Worm (Caenorhabditis elegans) whole organism, L1 larva: Measurements from ENCODE around the gene srx-77.
A peak's percentile ranks its signal among the peaks of the same experiment; 100 is the strongest.

ENCODE experiments used
- F16B12.6 ChIP-seq: fragments of 150-350 bp; optimal IDR thresholded peaks from 2 replicates; lab custom pipeline; 2014; ENCODE audit warnings: missing biosample characterization, missing genetic modification characterization
- blmp-1 ChIP-seq: fragments of 150-350 bp; optimal IDR thresholded peaks from 2 replicates; lab custom pipeline; 2014; ENCODE audit warnings: missing biosample characterization, missing genetic modification characterization
- ceh-63 ChIP-seq: fragments of 200-800 bp; sonication (Bioruptor generic); optimal IDR thresholded peaks from 2 replicates; lab custom pipeline; 2018; ENCODE audit warnings: mild to moderate bottlenecking, missing genetic modification characterization, missing compliant biosample characterization
- ceh-82 ChIP-seq, 3 experiments: fragments of 150-350 bp in 1 of 3; sonication (generic microtip) in 2 of 3; optimal IDR thresholded peaks; 2 replicates each; lab custom pipeline; 2014 to 2017; ENCODE audit warnings: missing biosample characterization in 3 of 3, missing genetic modification characterization in 3 of 3
- dpl-1 ChIP-seq, 3 experiments: fragments of 150-350 bp in 2 of 3; sonication (generic microtip) in 1 of 3; optimal IDR thresholded peaks; 2 replicates each; lab custom pipeline; 2014 to 2017; ENCODE audit warnings: missing biosample characterization in 3 of 3, missing genetic modification characterization in 3 of 3, missing genetic modification reagents in 3 of 3
- efl-1 ChIP-seq, 4 experiments: fragments of 150-350 bp; optimal IDR thresholded peaks in 3 of 4; peaks in 1 of 4; 1 replicate in 1 of 4; 2 replicates in 3 of 4; lab custom pipeline; 2014; ENCODE audit warnings: missing biosample characterization in 2 of 4, missing genetic modification characterization in 2 of 4, missing genetic modification reagents in 2 of 4
- egl-13 ChIP-seq: sonication (generic microtip); optimal IDR thresholded peaks from 2 replicates; lab custom pipeline; 2016; ENCODE audit warnings: missing genotype, missing genetic modification reagents, missing genetic modification characterization, missing compliant biosample characterization
- elt-2 ChIP-seq: sonication (generic microtip); optimal IDR thresholded peaks from 2 replicates; lab custom pipeline; 2016; ENCODE audit warnings: missing genetic modification characterization, mild to moderate bottlenecking, inconsistent platforms, missing compliant biosample characterization, missing genetic modification reagents
- elt-3 ChIP-seq, 6 experiments: fragments of 150-350 bp in 1 of 6; sonication (generic microtip); optimal IDR thresholded peaks; 2 replicates each; lab custom pipeline; 2017 to 2018; ENCODE audit warnings: missing biosample characterization in 6 of 6, missing genetic modification characterization in 6 of 6, inconsistent platforms in 1 of 6
- fkh-10 ChIP-seq: sonication (generic microtip); optimal IDR thresholded peaks from 2 replicates; lab custom pipeline; 2017; ENCODE audit warnings: missing biosample characterization, missing genetic modification reagents, missing genetic modification characterization
- fos-1 ChIP-seq: fragments of 150-350 bp; optimal IDR thresholded peaks from 2 replicates; lab custom pipeline; 2014; ENCODE audit warnings: missing biosample characterization, missing genetic modification characterization
- isw-1 ChIP-seq: fragments of 200-800 bp; sonication (Bioruptor generic); IDR thresholded peaks from 2 replicates; pipeline ENCODE4 v1.3.6; 2022; ENCODE audit warnings: missing genetic modification characterization, missing compliant biosample characterization
- lin-14 ChIP-seq: fragments of 200-800 bp; sonication (Bioruptor generic); optimal IDR thresholded peaks from 2 replicates; lab custom pipeline; 2018; ENCODE audit warnings: mild to moderate bottlenecking, missing genetic modification characterization, moderate library complexity, missing compliant biosample characterization
- lin-35 ChIP-seq, 2 experiments: fragments of 150-350 bp; optimal IDR thresholded peaks; 2 replicates each; lab custom pipeline; 2014; ENCODE audit warnings: missing biosample characterization in 2 of 2, missing genetic modification characterization in 2 of 2, missing genetic modification reagents in 2 of 2
- lsy-2 ChIP-seq, 2 experiments: fragments of 150-350 bp; optimal IDR thresholded peaks; 2 replicates each; lab custom pipeline; 2014; ENCODE audit warnings: missing biosample characterization in 2 of 2, missing genetic modification characterization in 2 of 2
- mef-2 ChIP-seq: fragments of 150-350 bp; optimal IDR thresholded peaks from 2 replicates; lab custom pipeline; 2014; ENCODE audit warnings: missing biosample characterization, missing genetic modification characterization
- mep-1 ChIP-seq: fragments of 150-350 bp; optimal IDR thresholded peaks from 2 replicates; lab custom pipeline; 2014; ENCODE audit warnings: missing biosample characterization, missing genetic modification characterization
- nhr-11 ChIP-seq: fragments of 150-350 bp; optimal IDR thresholded peaks from 2 replicates; lab custom pipeline; 2014; ENCODE audit warnings: missing biosample characterization, missing genetic modification characterization
- nhr-12 ChIP-seq: sonication (generic microtip); optimal IDR thresholded peaks from 2 replicates; lab custom pipeline; 2017; ENCODE audit warnings: missing biosample characterization, missing genetic modification characterization
- nhr-20 ChIP-seq: sonication (generic microtip); optimal IDR thresholded peaks from 2 replicates; lab custom pipeline; 2016; ENCODE audit warnings: mild to moderate bottlenecking, missing genetic modification characterization, missing compliant biosample characterization
- nhr-237 ChIP-seq: fragments of 150-350 bp; optimal IDR thresholded peaks from 2 replicates; lab custom pipeline; 2014; ENCODE audit warnings: missing biosample characterization, missing genetic modification characterization
- nhr-47 ChIP-seq: sonication (generic microtip); optimal IDR thresholded peaks from 2 replicates; lab custom pipeline; 2016; ENCODE audit warnings: mild to moderate bottlenecking, missing genetic modification characterization, moderate library complexity, missing compliant biosample characterization
- nhr-71 ChIP-seq: sonication (generic microtip); optimal IDR thresholded peaks from 2 replicates; lab custom pipeline; 2016; ENCODE audit warnings: mild to moderate bottlenecking, missing genetic modification characterization, moderate library complexity, missing compliant biosample characterization
- nhr-85 ChIP-seq: sonication (generic microtip); peaks from one replicate; lab custom pipeline; 2016; ENCODE audit warnings: missing genetic modification characterization, inconsistent platforms, missing compliant biosample characterization
- nhr-90 ChIP-seq: sonication (generic microtip); optimal IDR thresholded peaks from 2 replicates; lab custom pipeline; 2016; ENCODE audit warnings: mild to moderate bottlenecking, missing genetic modification characterization, missing compliant biosample characterization; ENCODE audit not compliant: poor library complexity
- rnt-1 ChIP-seq: sonication (generic microtip); optimal IDR thresholded peaks from 2 replicates; lab custom pipeline; 2016; ENCODE audit warnings: mild to moderate bottlenecking, missing genetic modification characterization, moderate library complexity, missing compliant biosample characterization
- snpc-4 ChIP-seq: fragments of 150-350 bp; optimal IDR thresholded peaks from 2 replicates; lab custom pipeline; 2014; ENCODE audit warnings: missing biosample characterization, missing genetic modification characterization
- snu-23 ChIP-seq: sonication (generic microtip); optimal IDR thresholded peaks from 2 replicates; lab custom pipeline; 2016; ENCODE audit warnings: missing genetic modification characterization, missing compliant biosample characterization
- sptf-1 ChIP-seq: fragments of 150-350 bp; optimal IDR thresholded peaks from 2 replicates; lab custom pipeline; 2014; ENCODE audit warnings: missing biosample characterization, missing genetic modification characterization
- swsn-7 ChIP-seq: sonication (generic microtip); optimal IDR thresholded peaks from 2 replicates; lab custom pipeline; 2016; ENCODE audit warnings: missing genetic modification characterization, missing compliant biosample characterization
- vab-15 ChIP-seq: sonication (generic microtip); optimal IDR thresholded peaks from 2 replicates; lab custom pipeline; 2017; ENCODE audit warnings: missing genotype, mild to moderate bottlenecking, missing genetic modification characterization, missing compliant biosample characterization

Gene srx-77

ce11 chrV:4628517-4628930, 40.0 kb downstream of the srx-77 start, which contains the start of gene pmt-2:
Gene pmt-2, plus strand, starts transcription at chrV:4628580.
- TF ChIP-seq snpc-4 (tag; lab: Kevin White, UChicago) (no peak), elt-3 (tag; optimal IDR thresholded peaks at IDR 0.05; lab: Kevin White, UChicago) (peak; percentile 9 to 77 (median 52)), egl-13 (tag; lab: Kevin White, UChicago) (no peak), mef-2 (no peak), elt-2 (tag; lab: Kevin White, UChicago) (peak; percentile 17), nhr-85 (tag; lab: Kevin White, UChicago) (peak; percentile 95), nhr-12 (tag; lab: Kevin White, UChicago) (no peak), lin-14 (GFP tag; lab: Kevin White, UChicago) (peak; percentile 79), vab-15 (no peak), swsn-7 (no peak), ceh-82 (tag; optimal IDR thresholded peaks at IDR 0.05; lab: Kevin White, UChicago) (peak in 1 of 3 experiments; percentile 4), nhr-71 (tag; lab: Kevin White, UChicago) (peak; percentile 68), rnt-1 (tag; lab: Kevin White, UChicago) (peak; percentile 1), nhr-11 (tag; lab: Kevin White, UChicago) (no peak), nhr-90 (tag; lab: Kevin White, UChicago) (peak; percentile 37), lsy-2 (tag; optimal IDR thresholded peaks at IDR 0.05; lab: Kevin White, UChicago) (peak in 1 of 2 experiments; percentile 29), lin-35 (GFP tag; optimal IDR thresholded peaks at IDR 0.05; lab: Kevin White, UChicago) (peak in 1 of 2 experiments; percentile 5), fos-1 (no peak), isw-1 (GFP tag; lab: Robert Waterston, UW) (no peak), dpl-1 (GFP tag; optimal IDR thresholded peaks at IDR 0.05; lab: Kevin White, UChicago) (peak in 1 of 3 experiments; percentile 9), blmp-1 (peak; percentile 90), nhr-20 (tag; lab: Kevin White, UChicago) (peak; percentile 67), snu-23 (GFP tag; lab: Kevin White, UChicago) (peak; percentile 54), nhr-47 (tag; lab: Kevin White, UChicago) (peak; percentile 31), mep-1 (tag; lab: Kevin White, UChicago) (peak; percentile 20)

- TF ChIP-seq elt-2 (tag; lab: Kevin White, UChicago) (no peak), ceh-63 (no peak), fkh-10 (GFP tag; lab: Kevin White, UChicago) (peak; percentile 54)
These were observed 42.2 kb downstream of the srx-77 start for ce11 chrV:4626344-4626743.

- TF ChIP-seq efl-1 (optimal IDR thresholded peaks at IDR 0.05; lab: Kevin White, UChicago) (peak in 1 of 2 experiments; percentile 15), efl-1 (GFP tag; optimal IDR thresholded peaks at IDR 0.05 in 1 of 2; lab: Kevin White, UChicago) (peak in 1 of 2 experiments; percentile 27), nhr-237 (tag; lab: Kevin White, UChicago) (no peak), ceh-82 (tag; optimal IDR thresholded peaks at IDR 0.05; lab: Kevin White, UChicago) (no peak), dpl-1 (GFP tag; optimal IDR thresholded peaks at IDR 0.05; lab: Kevin White, UChicago) (peak in 1 of 3 experiments; percentile 18)
- TF ChIP-seq, all 84 proteins: peak for 2
These were observed 43.8 kb downstream of the srx-77 start for ce11 chrV:4624717-4625116.

- no peak for TF ChIP-seq F16B12.6 (tag; lab: Kevin White, UChicago)
- no peak for TF ChIP-seq efl-1 (optimal IDR thresholded peaks at IDR 0.05; lab: Kevin White, UChicago)
- peak; percentile 14 to 24 for TF ChIP-seq efl-1 (GFP tag; optimal IDR thresholded peaks at IDR 0.05 in 1 of 2; lab: Kevin White, UChicago)
These were observed 45.0 kb downstream of the srx-77 start for ce11 chrV:4623535-4623934.

ce11 chrV:4617260-4617659, 51.3 kb downstream of the srx-77 start, which contains the start of gene sumv-2:
Gene sumv-2, plus strand, starts transcription at chrV:4617560.
- TF ChIP-seq sptf-1 (tag; lab: Kevin White, UChicago), result no peak
- peak; percentile 5 for TF ChIP-seq nhr-85 (tag; lab: Kevin White, UChicago)
